Worm (Caenorhabditis elegans) whole organism, late embryonic: ENCODE data around the gene mpz-4.

Experiments
- ceh-18 ChIP-seq: sonication (generic microtip); optimal IDR thresholded peaks from 2 replicates; lab custom pipeline; 2016; ENCODE audit warnings: missing genetic modification characterization, missing compliant biosample characterization
- ceh-24 ChIP-seq: sonication (generic microtip); optimal IDR thresholded peaks from 2 replicates; lab custom pipeline; 2016; ENCODE audit warnings: mild to moderate bottlenecking, missing genetic modification characterization, missing compliant biosample characterization
- fkh-10 ChIP-seq: fragments of 150-350 bp; optimal IDR thresholded peaks from 2 replicates; lab custom pipeline; 2014; ENCODE audit warnings: missing biosample characterization, missing genetic modification reagents, missing genetic modification characterization
- odd-2 ChIP-seq: sonication (generic microtip); optimal IDR thresholded peaks from 2 replicates; lab custom pipeline; 2017; ENCODE audit warnings: antibody characterized with exemption, mild to moderate bottlenecking, missing genetic modification characterization, missing compliant biosample characterization
- pqm-1 ChIP-seq: sonication (generic microtip); optimal IDR thresholded peaks from 2 replicates; lab custom pipeline; 2016; ENCODE audit warnings: missing genetic modification characterization, missing compliant biosample characterization
- tbx-7 ChIP-seq: sonication (generic microtip); optimal IDR thresholded peaks from 2 replicates; lab custom pipeline; 2016; ENCODE audit warnings: missing genotype, missing genetic modification characterization, missing compliant biosample characterization

DNA sequence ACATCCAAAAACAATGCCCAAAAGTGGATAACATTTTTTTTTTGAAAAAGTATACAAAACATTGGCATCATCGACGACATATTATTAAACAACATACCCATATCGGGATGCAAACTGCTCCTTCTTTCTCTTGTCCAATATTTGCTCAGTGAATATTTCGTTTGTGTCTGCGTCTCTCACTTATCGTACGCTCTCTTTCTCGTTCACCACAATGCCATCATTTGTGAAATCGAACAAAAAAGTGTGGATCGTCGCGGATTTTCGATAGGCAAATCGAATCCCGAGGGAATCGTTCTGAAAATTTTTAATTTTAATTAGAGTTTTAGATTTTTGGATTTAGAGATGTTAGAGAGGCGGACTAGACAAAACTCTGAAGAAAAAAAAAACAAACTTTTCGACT lies 19.7 kb upstream of the mpz-4 start, which contains the start of gene tat-2:
- TF ChIP-seq ceh-24 (tag; lab: Kevin White, UChicago) (no peak), tbx-7 (tag; lab: Kevin White, UChicago) (no peak), pqm-1 (no peak), fkh-10 (GFP tag; lab: Kevin White, UChicago) (no peak), odd-2 (tag; lab: Kevin White, UChicago) (no peak), ceh-18 (tag; lab: Kevin White, UChicago) (no peak)
